Fruit fly (Drosophila melanogaster) whole organism: ENCODE results near the gene CG11095.

Experiments
- CG8478 ChIP-seq: fragments of >200 bp; optimal IDR thresholded peaks from 2 replicates; lab custom pipeline; 2018; ENCODE audit warnings: inconsistent platforms
- Dll ChIP-seq: fragments of >200 bp; optimal IDR thresholded peaks from 2 replicates; lab custom pipeline; 2017
- EcR ChIP-seq, 2 experiments: fragments of >200 bp; optimal IDR thresholded peaks; 2 replicates each; lab custom pipeline; 2017; ENCODE audit warnings: missing biosample characterization in 2 of 2, missing genetic modification characterization in 2 of 2, missing genetic modification reagents in 2 of 2
- pan ChIP-seq: fragments of >200 bp; optimal IDR thresholded peaks from 2 replicates; lab custom pipeline; 2017
- psq ChIP-seq: fragments of >200 bp; optimal IDR thresholded peaks from 2 replicates; lab custom pipeline; 2017
- usp ChIP-seq: fragments of >200 bp; optimal IDR thresholded peaks from 2 replicates; lab custom pipeline; 2017; ENCODE audit warnings: missing biosample characterization, missing genetic modification characterization, mixed read lengths

CG11095 gene

dm6 chrX:13783534-13783949 is 27.9 kb upstream of the CG11095 start, which contains the start of gene inaE:
TSS of gene inaE (plus strand) at chrX:13783714.
- TF ChIP-seq CG8478 (lab: Kevin White, UChicago) (no peak), psq (lab: Kevin White, UChicago) (no peak), Dll (lab: Kevin White, UChicago) (no peak), EcR (GFP tag; optimal IDR thresholded peaks at IDR 0.05; lab: Kevin White, UChicago) (no peak), pan (lab: Kevin White, UChicago) (no peak), usp (GFP tag; lab: Kevin White, UChicago) (no peak)

- TF ChIP-seq psq (lab: Kevin White, UChicago), result no peak
- TF ChIP-seq Dll (lab: Kevin White, UChicago), result no peak
- TF ChIP-seq EcR (GFP tag; optimal IDR thresholded peaks at IDR 0.05; lab: Kevin White, UChicago), result no peak
- no peak for TF ChIP-seq usp (GFP tag; lab: Kevin White, UChicago)
- TF ChIP-seq pan (lab: Kevin White, UChicago), result no peak
- TF ChIP-seq CG8478 (lab: Kevin White, UChicago), result no peak
These were observed 27.3 kb upstream of the CG11095 start for dm6 chrX:13783958-13784907.

- TF ChIP-seq usp (GFP tag; lab: Kevin White, UChicago), result no peak
- no peak for TF ChIP-seq pan (lab: Kevin White, UChicago)
- TF ChIP-seq CG8478 (lab: Kevin White, UChicago), result no peak
- no peak for TF ChIP-seq psq (lab: Kevin White, UChicago)
- no peak for TF ChIP-seq EcR (GFP tag; optimal IDR thresholded peaks at IDR 0.05; lab: Kevin White, UChicago)
- no peak for TF ChIP-seq Dll (lab: Kevin White, UChicago)
These were observed 25.3 kb upstream of the CG11095 start for dm6 chrX:13786037-13786667.

- TF ChIP-seq usp (GFP tag; lab: Kevin White, UChicago) (no peak), CG8478 (lab: Kevin White, UChicago) (no peak), pan (lab: Kevin White, UChicago) (no peak), Dll (lab: Kevin White, UChicago) (no peak), psq (lab: Kevin White, UChicago) (no peak), EcR (GFP tag; optimal IDR thresholded peaks at IDR 0.05; lab: Kevin White, UChicago) (no peak)
These were observed 24.1 kb upstream of the CG11095 start for dm6 chrX:13787282-13787850.

- TF ChIP-seq usp (GFP tag; lab: Kevin White, UChicago) (no peak), psq (lab: Kevin White, UChicago) (no peak), pan (lab: Kevin White, UChicago) (no peak), CG8478 (lab: Kevin White, UChicago) (no peak), Dll (lab: Kevin White, UChicago) (no peak), EcR (GFP tag; optimal IDR thresholded peaks at IDR 0.05; lab: Kevin White, UChicago) (no peak)
These were observed 22.4 kb upstream of the CG11095 start for dm6 chrX:13788973-13789682.

dm6 chrX:13791011-13791410 is 20.5 kb upstream of the CG11095 start, which contains the start of gene CG10993:
TSS of gene CG10993 (minus strand) at chrX:13791111.
- TF ChIP-seq Dll (lab: Kevin White, UChicago), result no peak
- no peak for TF ChIP-seq pan (lab: Kevin White, UChicago)
- TF ChIP-seq psq (lab: Kevin White, UChicago), result no peak
- no peak for TF ChIP-seq CG8478 (lab: Kevin White, UChicago)
- no peak for TF ChIP-seq usp (GFP tag; lab: Kevin White, UChicago)
- TF ChIP-seq EcR (GFP tag; optimal IDR thresholded peaks at IDR 0.05; lab: Kevin White, UChicago), result no peak

- TF ChIP-seq EcR (GFP tag; optimal IDR thresholded peaks at IDR 0.05; lab: Kevin White, UChicago) (no peak), psq (lab: Kevin White, UChicago) (no peak), CG8478 (lab: Kevin White, UChicago) (no peak), pan (lab: Kevin White, UChicago) (no peak), usp (GFP tag; lab: Kevin White, UChicago) (no peak), Dll (lab: Kevin White, UChicago) (no peak)
These were observed 19.0 kb upstream of the CG11095 start for dm6 chrX:13792463-13792862.

- TF ChIP-seq usp (GFP tag; lab: Kevin White, UChicago), result no peak
- no peak for TF ChIP-seq CG8478 (lab: Kevin White, UChicago)
- no peak for TF ChIP-seq Dll (lab: Kevin White, UChicago)
- TF ChIP-seq psq (lab: Kevin White, UChicago), result no peak
- TF ChIP-seq pan (lab: Kevin White, UChicago), result no peak
- TF ChIP-seq EcR (GFP tag; optimal IDR thresholded peaks at IDR 0.05; lab: Kevin White, UChicago), result no peak
These were observed 13.9 kb upstream of the CG11095 start, which contains the start of gene CG10996 for dm6 chrX:13797538-13797937. TSS of gene CG10996 (minus strand) at chrX:13797638.

- TF ChIP-seq EcR (GFP tag; optimal IDR thresholded peaks at IDR 0.05; lab: Kevin White, UChicago) (no peak), usp (GFP tag; lab: Kevin White, UChicago) (no peak), pan (lab: Kevin White, UChicago) (no peak)
These were observed 10.8 kb upstream of the CG11095 start for dm6 chrX:13800680-13801079.

- TF ChIP-seq CG8478 (lab: Kevin White, UChicago), result no peak
- no peak for TF ChIP-seq EcR (GFP tag; optimal IDR thresholded peaks at IDR 0.05; lab: Kevin White, UChicago)
- no peak for TF ChIP-seq usp (GFP tag; lab: Kevin White, UChicago)
- no peak for TF ChIP-seq Dll (lab: Kevin White, UChicago)
- TF ChIP-seq pan (lab: Kevin White, UChicago), result no peak
- no peak for TF ChIP-seq psq (lab: Kevin White, UChicago)
These were observed 7.1 kb upstream of the CG11095 start for dm6 chrX:13804398-13804797.
